Worm (Caenorhabditis elegans) whole organism, L4/young adult: ENCODE data around the gene C39H7.4.
A peak's percentile ranks its signal among the peaks of the same experiment; 100 is the strongest.

Experiments used
- W03F9.2 ChIP-seq: fragments of 150-350 bp; optimal IDR thresholded peaks from 2 replicates; lab custom pipeline; 2014; ENCODE audit warnings: missing biosample characterization, missing genetic modification characterization
- dao-5 ChIP-seq: sonication (generic microtip); optimal IDR thresholded peaks from 2 replicates; lab custom pipeline; 2016; ENCODE audit warnings: missing genotype, missing genetic modification characterization, moderate library complexity, missing compliant biosample characterization
- him-1 ChIP-seq: sonication (generic microtip); optimal IDR thresholded peaks from 2 replicates; lab custom pipeline; 2016; ENCODE audit warnings: missing genotype, missing genetic modification reagents, missing genetic modification characterization, missing compliant biosample characterization

C39H7.4 gene

ce11 chrIV:5649073-5649583 lies 34.7 kb upstream of the C39H7.4 start, which contains the start of gene csn-5:
Gene csn-5, plus strand, starts transcription at chrIV:5649533.
- TF ChIP-seq W03F9.2 (tag; lab: Kevin White, UChicago): no peak
- TF ChIP-seq him-1 (tag; lab: Kevin White, UChicago): no peak
- no peak for TF ChIP-seq dao-5 (tag; lab: Kevin White, UChicago)

- no peak for TF ChIP-seq dao-5 (tag; lab: Kevin White, UChicago)
- TF ChIP-seq him-1 (tag; lab: Kevin White, UChicago): no peak
- no peak for TF ChIP-seq W03F9.2 (tag; lab: Kevin White, UChicago)
Measured at ce11 chrIV:5645514-5646052, 31.2 kb upstream of the C39H7.4 start, which contains the start of the genes srd-8 and B0547.2. Gene srd-8, minus strand, starts transcription at chrIV:5645614. Gene B0547.2, plus strand, starts transcription at chrIV:5646002.

- no peak for TF ChIP-seq him-1 (tag; lab: Kevin White, UChicago)
- TF ChIP-seq W03F9.2 (tag; lab: Kevin White, UChicago): no peak
Measured at ce11 chrIV:5635551-5635950, 21.1 kb upstream of the C39H7.4 start, which contains the start of gene srd-13. Gene srd-13, minus strand, starts transcription at chrIV:5635651.

ce11 chrIV:5632536-5632935 lies 18.1 kb upstream of the C39H7.4 start:
- TF ChIP-seq W03F9.2 (tag; lab: Kevin White, UChicago): no peak
- TF ChIP-seq dao-5 (tag; lab: Kevin White, UChicago): no peak
- TF ChIP-seq him-1 (tag; lab: Kevin White, UChicago): no peak

- no peak for TF ChIP-seq W03F9.2 (tag; lab: Kevin White, UChicago)
- TF ChIP-seq dao-5 (tag; lab: Kevin White, UChicago): no peak
- no peak for TF ChIP-seq him-1 (tag; lab: Kevin White, UChicago)
Measured at ce11 chrIV:5631628-5632027, 17.2 kb upstream of the C39H7.4 start, which contains the start of gene ttbk-8.2. Gene ttbk-8.2, plus strand, starts transcription at chrIV:5631928.

ce11 chrIV:5630156-5630555 lies 15.7 kb upstream of the C39H7.4 start, which contains the start of gene srd-12:
Gene srd-12, minus strand, starts transcription at chrIV:5630256.
- no peak for TF ChIP-seq dao-5 (tag; lab: Kevin White, UChicago)
- no peak for TF ChIP-seq him-1 (tag; lab: Kevin White, UChicago)
- TF ChIP-seq W03F9.2 (tag; lab: Kevin White, UChicago): no peak

- TF ChIP-seq W03F9.2 (tag; lab: Kevin White, UChicago): no peak
- TF ChIP-seq dao-5 (tag; lab: Kevin White, UChicago): no peak
- no peak for TF ChIP-seq him-1 (tag; lab: Kevin White, UChicago)
Measured at ce11 chrIV:5627056-5627455, 12.6 kb upstream of the C39H7.4 start, which contains the start of gene srsx-14. Gene srsx-14, minus strand, starts transcription at chrIV:5627156.

- no peak for TF ChIP-seq W03F9.2 (tag; lab: Kevin White, UChicago)
- TF ChIP-seq dao-5 (tag; lab: Kevin White, UChicago): no peak
- TF ChIP-seq him-1 (tag; lab: Kevin White, UChicago): no peak
Measured at ce11 chrIV:5623718-5624117, 9.3 kb upstream of the C39H7.4 start, which contains the start of gene srsx-15. Gene srsx-15, minus strand, starts transcription at chrIV:5623818.

- TF ChIP-seq him-1 (tag; lab: Kevin White, UChicago) (no peak), W03F9.2 (tag; lab: Kevin White, UChicago) (no peak), dao-5 (tag; lab: Kevin White, UChicago) (no peak)
Measured at ce11 chrIV:5619643-5620042, 5.2 kb upstream of the C39H7.4 start, which contains the start of gene srsx-16. Gene srsx-16, minus strand, starts transcription at chrIV:5619743.

- peak; percentile 42 for TF ChIP-seq W03F9.2 (tag; lab: Kevin White, UChicago)
- TF ChIP-seq him-1 (tag; lab: Kevin White, UChicago): peak; percentile 95
- TF ChIP-seq dao-5 (tag; lab: Kevin White, UChicago): no peak
Measured at ce11 chrIV:5607343-5607742, 7.1 kb downstream of the C39H7.4 start.

ce11 chrIV:5605225-5605624 lies 9.2 kb downstream of the C39H7.4 start:
- TF ChIP-seq him-1 (tag; lab: Kevin White, UChicago) (no peak), W03F9.2 (tag; lab: Kevin White, UChicago) (no peak), dao-5 (tag; lab: Kevin White, UChicago) (no peak)

- TF ChIP-seq dao-5 (tag; lab: Kevin White, UChicago) (no peak), W03F9.2 (tag; lab: Kevin White, UChicago) (no peak), him-1 (tag; lab: Kevin White, UChicago) (no peak)
Measured at ce11 chrIV:5604465-5604864, 9.9 kb downstream of the C39H7.4 start.

- TF ChIP-seq W03F9.2 (tag; lab: Kevin White, UChicago) (no peak), him-1 (tag; lab: Kevin White, UChicago) (no peak), dao-5 (tag; lab: Kevin White, UChicago) (no peak)
Measured at ce11 chrIV:5603321-5603720, 11.1 kb downstream of the C39H7.4 start.
